Fruit fly (Drosophila melanogaster) whole organism, adult: ENCODE measurements around the gene Atxn7.

Experiments used
- CG14711 ChIP-seq: fragments of 200-800 bp; sonication (Bioruptor generic); optimal IDR thresholded peaks from 2 replicates; lab custom pipeline; 2018; ENCODE audit warnings: missing biosample characterization, mild to moderate bottlenecking, missing genetic modification characterization, moderate library complexity
- CG33017 ChIP-seq: fragments of 200-800 bp; sonication (Bioruptor generic); optimal IDR thresholded peaks from 2 replicates; lab custom pipeline; 2018; ENCODE audit warnings: missing biosample characterization, mild to moderate bottlenecking, missing genetic modification characterization, moderate library complexity
- CG7045 ChIP-seq: fragments of 200-800 bp; sonication (Bioruptor generic); optimal IDR thresholded peaks from 2 replicates; lab custom pipeline; 2017; ENCODE audit warnings: missing biosample characterization, mild to moderate bottlenecking, missing genetic modification characterization
- Clk ChIP-seq: fragments of 200-800 bp; sonication (Bioruptor generic); optimal IDR thresholded peaks from 2 replicates; lab custom pipeline; 2017; ENCODE audit warnings: missing biosample characterization, missing genetic modification characterization
- Crg-1 ChIP-seq: fragments of 200-800 bp; sonication (Bioruptor generic); optimal IDR thresholded peaks from 2 replicates; lab custom pipeline; 2016; ENCODE audit warnings: missing biosample characterization, missing genetic modification characterization
- Hr96 ChIP-seq: fragments of 200-800 bp; sonication (Bioruptor generic); optimal IDR thresholded peaks from 2 replicates; lab custom pipeline; 2016; ENCODE audit warnings: missing biosample characterization, missing genetic modification characterization
- bab1 ChIP-seq: fragments of 200-800 bp; sonication (Bioruptor generic); optimal IDR thresholded peaks from 3 replicates; lab custom pipeline; 2019; ENCODE audit warnings: missing biosample characterization, mild to moderate bottlenecking, missing genetic modification characterization, moderate library complexity
- cnc ChIP-seq, 2 experiments: fragments of >200 bp; optimal IDR thresholded peaks; 2 replicates each; lab custom pipeline; 2017
- kay ChIP-seq: fragments of 200-800 bp; sonication (Bioruptor generic); peaks from one replicate; lab custom pipeline; 2016; ENCODE audit warnings: missing biosample characterization, missing genetic modification characterization, borderline replicate concordance
- ovo ChIP-seq: fragments of 200-800 bp; sonication (Bioruptor generic); optimal IDR thresholded peaks from 2 replicates; lab custom pipeline; 2016; ENCODE audit warnings: missing biosample characterization, missing genetic modification characterization

- no peak for TF ChIP-seq cnc (optimal IDR thresholded peaks at IDR 0.05; lab: Kevin White, UChicago)
- no peak for TF ChIP-seq Crg-1 (GFP tag; lab: Kevin White, UChicago)
- no peak for TF ChIP-seq kay
- no peak for TF ChIP-seq bab1 (GFP tag; lab: Kevin White, UChicago)
- no peak for TF ChIP-seq CG14711 (tag; lab: Kevin White, UChicago)
- no peak for TF ChIP-seq CG7045 (GFP tag; lab: Kevin White, UChicago)
- no peak for TF ChIP-seq CG33017 (tag; lab: Kevin White, UChicago)
- no peak for TF ChIP-seq ovo (GFP tag; lab: Kevin White, UChicago)
- no peak for TF ChIP-seq Clk
- no peak for TF ChIP-seq Hr96 (GFP tag; lab: Kevin White, UChicago)
Measured at dm6 chr2L:2348479-2348878, 27.2 kb upstream of the Atxn7 start.
